Fruit fly (Drosophila melanogaster): ENCODE data around the gene RpS4.

RpS4 gene

DNA sequence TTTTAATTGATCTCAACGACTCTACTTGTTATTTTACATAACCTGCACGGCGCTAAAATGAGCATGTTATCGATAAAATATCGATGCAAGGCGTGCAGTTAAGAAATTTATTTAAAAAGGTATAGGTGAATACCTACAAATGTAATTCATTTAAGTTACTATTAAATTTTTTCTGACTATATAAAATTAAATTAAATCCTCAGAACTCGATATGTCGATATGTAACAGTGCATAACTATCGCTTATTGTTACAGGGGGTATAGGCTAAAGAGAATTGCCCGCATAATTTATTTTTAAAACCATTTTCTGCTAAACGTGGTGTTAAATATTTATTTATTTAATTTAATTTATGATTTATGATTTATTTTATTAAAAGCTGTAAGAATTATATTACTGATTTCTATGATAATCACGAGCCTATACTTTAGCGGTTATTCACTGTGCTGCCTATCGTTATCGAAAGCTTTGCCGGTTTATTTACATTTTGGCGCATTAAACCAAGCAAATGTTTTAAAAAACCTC is 23.7 kb upstream of the RpS4 start, which contains the start of the genes mRpL20 and Icmt (continued):
- TF ChIP-seq sc (optimal IDR thresholded peaks at IDR 0.05) (no peak), sc (GFP tag; optimal IDR thresholded peaks at IDR 0.05) (peak; percentile 81), unc-4 (GFP tag; IDR thresholded peaks at IDR 0.05; ENCODE audit: partially characterized antibody) (peak; percentile 79), bcd (GFP tag; optimal IDR thresholded peaks at IDR 0.05) (peak; percentile 93), CG5953 (GFP tag; IDR thresholded peaks at IDR 0.05) (peak; percentile 79), br (optimal IDR thresholded peaks at IDR 0.05) (no peak), CG7357 (GFP tag; IDR thresholded peaks at IDR 0.05) (peak; percentile 88), PHDP (tag; optimal IDR thresholded peaks at IDR 0.05) (peak; percentile 97), ara (GFP tag; IDR thresholded peaks at IDR 0.05) (peak; percentile 96), CG13123 (GFP tag; optimal IDR thresholded peaks at IDR 0.05) (peak; percentile 80), sr (GFP tag; IDR thresholded peaks at IDR 0.05) (peak; percentile 76; the same call in 2 of the 3 replicates), CG6765 (GFP tag; optimal IDR thresholded peaks at IDR 0.05) (peak; percentile 73), H2.0 (GFP tag; IDR thresholded peaks at IDR 0.05) (peak; percentile 97), sna (GFP tag; IDR thresholded peaks at IDR 0.05; ENCODE audit: partially characterized antibody) (peak; percentile 73; the same call in 1 of the 2 replicates), CG32772 (GFP tag; IDR thresholded peaks at IDR 0.05) (peak; percentile 97), CG11398 (GFP tag; optimal IDR thresholded peaks at IDR 0.05) (no peak), cg (GFP tag; optimal IDR thresholded peaks at IDR 0.05) (no peak), CG12071 (GFP tag; optimal IDR thresholded peaks at IDR 0.05) (peak; percentile 26), HLH4C (GFP tag; IDR thresholded peaks at IDR 0.05; ENCODE audit: partially characterized antibody) (peak; percentile 93), exex (tag; optimal IDR thresholded peaks at IDR 0.05) (peak; percentile 63), CG31388 (GFP tag; optimal IDR thresholded peaks at IDR 0.05) (peak; percentile 8), CG31441 (GFP tag; IDR thresholded peaks at IDR 0.05) (peak; percentile 95), CG6813 (GFP tag; optimal IDR thresholded peaks at IDR 0.05) (peak; percentile 61), HHEX (GFP tag; optimal IDR thresholded peaks at IDR 0.05) (peak; percentile 80), Hr3 (GFP tag; optimal IDR thresholded peaks at IDR 0.05) (peak; percentile 94), prd (optimal IDR thresholded peaks at IDR 0.05) (no peak), prd (GFP tag; IDR thresholded peaks at IDR 0.05) (peak; percentile 99), CG2678 (tag; optimal IDR thresholded peaks at IDR 0.05) (peak; percentile 94), nau (GFP tag; optimal IDR thresholded peaks at IDR 0.05) (peak; percentile 59), caup (GFP tag; optimal IDR thresholded peaks at IDR 0.05; ENCODE audit: severe bottlenecking) (peak; percentile 86), ap (GFP tag; IDR thresholded peaks at IDR 0.05) (peak; percentile 86), ac (GFP tag; optimal IDR thresholded peaks at IDR 0.05) (peak; percentile 23), CG2199 (GFP tag; IDR thresholded peaks at IDR 0.05) (0 out of 3 replicates have a peak, but pooled peaks have one; percentile 13), Hmx (GFP tag; optimal IDR thresholded peaks at IDR 0.05) (peak; percentile 34), ase (GFP tag; IDR thresholded peaks at IDR 0.05) (peak; percentile 96), dati (GFP tag; IDR thresholded peaks at IDR 0.05) (peak; percentile 89), vfl (GFP tag; optimal IDR thresholded peaks at IDR 0.05) (peak; percentile 59), crp (GFP tag; optimal IDR thresholded peaks at IDR 0.05) (peak in 1 of 2 experiments; percentile 54), CG11723 (GFP tag; optimal IDR thresholded peaks at IDR 0.05) (peak; percentile 75), chm (GFP tag; IDR thresholded peaks at IDR 0.05) (peak; percentile 88), YL-1 (GFP tag; optimal IDR thresholded peaks at IDR 0.05) (peak; percentile 63), CG4282 (GFP tag; optimal IDR thresholded peaks at IDR 0.05) (no peak), Gug (GFP tag; IDR thresholded peaks at IDR 0.05) (peak; percentile 95), CG14014 (GFP tag; IDR thresholded peaks at IDR 0.05) (peak; percentile 92), run (tag; optimal IDR thresholded peaks at IDR 0.05) (peak; percentile 93), Lim3 (GFP tag; IDR thresholded peaks at IDR 0.05) (peak; percentile 56; the same call in 1 of the 2 replicates), tna (GFP tag; IDR thresholded peaks at IDR 0.05; ENCODE audit: partially characterized antibody) (peak; percentile 80), ranshi (GFP tag; IDR thresholded peaks at IDR 0.05) (peak; percentile 96), CG12299 (tag; optimal IDR thresholded peaks at IDR 0.05) (peak; percentile 94), CG15479 (GFP tag; optimal IDR thresholded peaks at IDR 0.05) (no peak), CG14965 (GFP tag; optimal IDR thresholded peaks at IDR 0.05; ENCODE audit: borderline replicate concordance) (no peak)
